Fruit fly (Drosophila melanogaster): Measurements from ENCODE around the gene CG33340.

Gene CG33340

DNA sequence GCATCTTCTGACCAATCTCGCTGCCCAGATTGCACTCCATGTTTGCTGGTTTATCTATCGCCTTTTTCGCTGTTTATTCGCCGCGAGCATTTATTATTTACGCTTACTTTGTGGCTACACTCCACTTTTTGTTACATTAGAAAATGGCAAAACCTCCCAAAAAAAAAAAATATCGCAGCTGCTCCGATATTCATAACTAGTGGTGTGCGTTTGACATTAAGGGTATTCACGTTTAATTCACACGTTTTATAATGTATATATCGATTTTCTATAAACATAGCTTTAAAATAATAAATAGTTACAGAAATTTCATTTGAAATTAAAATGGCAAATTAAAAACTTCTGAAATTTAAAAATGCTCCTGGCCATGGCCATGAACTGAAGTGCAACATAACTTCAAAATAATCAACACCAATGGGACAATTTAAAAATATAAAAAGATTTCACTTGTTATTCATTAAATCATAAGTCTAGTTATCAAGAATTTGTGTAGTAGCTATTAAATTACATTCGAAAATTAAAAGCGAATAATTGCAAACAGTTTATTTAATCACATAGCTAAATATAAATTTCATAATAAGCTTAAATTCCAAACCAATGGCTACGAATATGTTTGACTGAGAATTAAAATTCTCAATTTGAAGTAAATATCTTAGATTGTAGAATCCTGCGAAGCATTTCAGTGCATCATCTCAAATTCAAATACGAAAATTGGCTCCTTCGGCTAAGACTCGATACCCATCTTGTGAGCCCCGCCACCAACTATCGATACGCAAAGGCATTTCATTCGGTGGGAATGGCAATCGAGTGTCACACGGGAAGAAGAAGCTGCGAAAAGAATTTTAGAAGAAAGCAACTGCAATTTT, 44.5 kb upstream of the CG33340 start, which contains the start of the genes Nab2 and BRWD3 (continued):
- no peak for TF ChIP-seq tna (GFP tag; IDR thresholded peaks at IDR 0.05; ENCODE audit: partially characterized antibody)
- peak; percentile 79 for TF ChIP-seq MESR4 (GFP tag; optimal IDR thresholded peaks at IDR 0.05)
- peak; percentile 75 for TF ChIP-seq slbo (GFP tag; IDR thresholded peaks at IDR 0.05)
- peak; percentile 75 for TF ChIP-seq Rfx (GFP tag; IDR thresholded peaks at IDR 0.05)
- TF ChIP-seq aop (GFP tag; IDR thresholded peaks at IDR 0.05): no peak
- TF ChIP-seq bigmax (GFP tag; optimal IDR thresholded peaks at IDR 0.05): no peak
- peak; percentile 23 for TF ChIP-seq stwl (tag; optimal IDR thresholded peaks at IDR 0.05)
- TF ChIP-seq nerfin-1 (tag; optimal IDR thresholded peaks at IDR 0.05): no peak
- peak; percentile 45; the same call in 1 of the 4 replicates for TF ChIP-seq chinmo (GFP tag; IDR thresholded peaks at IDR 0.05; ENCODE audit: partially characterized antibody)
- TF ChIP-seq CG3995 (GFP tag; optimal IDR thresholded peaks at IDR 0.05): no peak
- no peak for TF ChIP-seq otp (GFP tag; IDR thresholded peaks at IDR 0.05)
- peak; percentile 85 for TF ChIP-seq Opbp (GFP tag; IDR thresholded peaks at IDR 0.05; ENCODE audit: partially characterized antibody)
- TF ChIP-seq CG12071 (GFP tag; optimal IDR thresholded peaks at IDR 0.05): no peak
- no peak for TF ChIP-seq CG10209 (GFP tag; optimal IDR thresholded peaks at IDR 0.05)
- no peak for TF ChIP-seq CG17912 (GFP tag; optimal IDR thresholded peaks at IDR 0.05)
- no peak for TF ChIP-seq CG33557 (GFP tag; optimal IDR thresholded peaks at IDR 0.05)
- peak; percentile 43 for TF ChIP-seq ind (GFP tag; optimal IDR thresholded peaks at IDR 0.05)
- TF ChIP-seq Abd-B (GFP tag; optimal IDR thresholded peaks at IDR 0.05): peak; percentile 3
- TF ChIP-seq CG9817 (tag; optimal IDR thresholded peaks at IDR 0.05): peak; percentile 58
- TF ChIP-seq CG9797 (GFP tag; optimal IDR thresholded peaks at IDR 0.05): peak; percentile 4
- peak; percentile 42 for TF ChIP-seq CG12659 (GFP tag; optimal IDR thresholded peaks at IDR 0.05)
- no peak for TF ChIP-seq org-1 (GFP tag; optimal IDR thresholded peaks at IDR 0.05)
- TF ChIP-seq CG16779 (GFP tag; IDR thresholded peaks at IDR 0.05): no peak

dm6 chr3R:24319083-24319381, 43.9 kb upstream of the CG33340 start:
- 0 out of 2 replicates have a peak, but pooled peaks have one; percentile 31 for TF ChIP-seq rib (GFP tag; IDR thresholded peaks at IDR 0.05)
- peak; percentile 59 for TF ChIP-seq MESR4 (GFP tag; optimal IDR thresholded peaks at IDR 0.05)
- peak; percentile 51 for TF ChIP-seq CG17385 (GFP tag; optimal IDR thresholded peaks at IDR 0.05)
- TF ChIP-seq MBD-R2 (GFP tag; IDR thresholded peaks at IDR 0.05): peak; percentile 55
- TF ChIP-seq pan (optimal IDR thresholded peaks at IDR 0.05): no peak
- no peak for TF ChIP-seq pan (GFP tag; optimal IDR thresholded peaks at IDR 0.05 in 1 of 2, IDR thresholded peaks at IDR 0.05 in 1 of 2)
- peak; percentile 17; the same call in 2 of the 4 replicates for TF ChIP-seq Dll (GFP tag; IDR thresholded peaks at IDR 0.05; ENCODE audit: partially characterized antibody)
- TF ChIP-seq chinmo (GFP tag; IDR thresholded peaks at IDR 0.05; ENCODE audit: partially characterized antibody): peak; percentile 81; the same call in 1 of the 4 replicates
- 0 out of 3 replicates have a peak, but pooled peaks have one; percentile 43 for TF ChIP-seq Doc3 (GFP tag; IDR thresholded peaks at IDR 0.05; ENCODE audit: partially characterized antibody)
- TF ChIP-seq Drgx (GFP tag; IDR thresholded peaks at IDR 0.05): peak; percentile 48
- TF ChIP-seq CG14860 (GFP tag; IDR thresholded peaks at IDR 0.05; ENCODE audit: partially characterized antibody): 0 out of 3 replicates have a peak, but pooled peaks have one; percentile 30
- no peak for TF ChIP-seq ind (GFP tag; optimal IDR thresholded peaks at IDR 0.05)
- TF ChIP-seq Rfx (GFP tag; IDR thresholded peaks at IDR 0.05): no peak
- TF ChIP-seq abd-A (tag; optimal IDR thresholded peaks at IDR 0.05): no peak
- peak; percentile 52 for TF ChIP-seq CG4617 (GFP tag; optimal IDR thresholded peaks at IDR 0.05; ENCODE audit: borderline replicate concordance)
- TF ChIP-seq unc-4 (GFP tag; IDR thresholded peaks at IDR 0.05; ENCODE audit: partially characterized antibody): 0 out of 2 replicates have a peak, but pooled peaks have one; percentile 10
- 0 out of 2 replicates have a peak, but pooled peaks have one; percentile 10 for TF ChIP-seq hbn (GFP tag; IDR thresholded peaks at IDR 0.05; ENCODE audit: partially characterized antibody)
- TF ChIP-seq CG2129 (GFP tag; IDR thresholded peaks at IDR 0.05; ENCODE audit: partially characterized antibody): no peak
- TF ChIP-seq CG34422 (GFP tag; IDR thresholded peaks at IDR 0.05): 0 out of 3 replicates have a peak, but pooled peaks have one; percentile 5
- TF ChIP-seq CG4328 (GFP tag; optimal IDR thresholded peaks at IDR 0.05): no peak
- no peak for TF ChIP-seq CG11723 (GFP tag; optimal IDR thresholded peaks at IDR 0.05)
- peak; percentile 9; the same call in 2 of the 3 replicates for TF ChIP-seq CG34224 (GFP tag; IDR thresholded peaks at IDR 0.05; ENCODE audit: partially characterized antibody)
